Worm (Caenorhabditis elegans): Measurements from ENCODE around the gene C26B2.2.

DNA sequence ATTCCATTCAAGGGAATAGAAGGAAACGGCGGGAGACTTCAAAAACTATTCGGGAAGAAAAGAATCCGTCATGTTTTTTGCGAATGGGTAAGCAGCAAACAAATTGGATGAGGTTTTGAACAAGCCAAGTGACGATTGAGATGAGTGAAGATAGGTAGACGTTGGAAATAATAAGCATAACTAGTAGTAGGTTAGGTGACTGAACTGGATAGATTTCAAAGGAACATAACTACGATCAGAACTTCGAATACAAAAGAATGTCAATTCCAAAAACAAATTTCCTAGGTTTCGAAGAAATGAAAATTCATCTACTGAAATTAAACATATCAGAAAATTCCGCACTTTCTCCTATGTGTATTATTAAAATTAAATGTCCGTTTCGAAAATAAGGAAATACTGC is 14.4 kb downstream of the C26B2.2 start:
- TF ChIP-seq skn-1 (tag; optimal IDR thresholded peaks at IDR 0.05) (no peak), zag-1 (tag; optimal IDR thresholded peaks at IDR 0.05) (no peak), snpc-4 (tag; optimal IDR thresholded peaks at IDR 0.05) (no peak), pag-3 (tag; optimal IDR thresholded peaks at IDR 0.05; ENCODE audit: borderline replicate concordance, insufficient read depth) (no peak), ceh-63 (GFP tag; optimal IDR thresholded peaks at IDR 0.05) (no peak), lsy-2 (tag; optimal IDR thresholded peaks at IDR 0.05) (no peak), lir-3 (tag; optimal IDR thresholded peaks at IDR 0.05; ENCODE audit: poor library complexity) (no peak)

All from whole organism, L1 larva.